Worm (Caenorhabditis elegans): ENCODE results near the gene R09E10.13.
"Not testable (repeated sequence)": the region's sequence is repeated elsewhere in the genome, so short reads cannot be mapped to it uniquely, and the experiment has no call there.

The R09E10.13 gene

ce11 chrIV:10322650-10323049 lies 27.7 kb upstream of the R09E10.13 start, which contains the start of gene R09E10.1:
TSS of gene R09E10.1 (minus strand) at chrIV:10322750.
- not testable (repeated sequence) for TF ChIP-seq mcd-1 (GFP tag; IDR thresholded peaks at IDR 0.05); dox-1 (GFP tag; IDR thresholded peaks at IDR 0.05); F57A8.1 (GFP tag; optimal IDR thresholded peaks at IDR 0.05)

ce11 chrIV:10318199-10318598 lies 23.3 kb upstream of the R09E10.13 start, which contains the start of gene R09E10.2:
TSS of gene R09E10.2 (minus strand) at chrIV:10318299.
- TF ChIP-seq F33H1.4 (GFP tag; IDR thresholded peaks at IDR 0.05) (no peak), ztf-28 (GFP tag; IDR thresholded peaks at IDR 0.05) (no peak), attf-6 (GFP tag; IDR thresholded peaks at IDR 0.05) (no peak), hmg-20 (GFP tag; IDR thresholded peaks at IDR 0.05) (no peak), snpc-3.4 (tag; optimal IDR thresholded peaks at IDR 0.05) (no peak), ZK185.1 (tag; optimal IDR thresholded peaks at IDR 0.05; ENCODE audit: poor library complexity, severe bottlenecking) (no peak), nhr-120 (GFP tag; IDR thresholded peaks at IDR 0.05) (no peak), K12H6.12 (tag; optimal IDR thresholded peaks at IDR 0.05) (no peak), ceh-91 (GFP tag; IDR thresholded peaks at IDR 0.05) (no peak), atf-7 (tag; optimal IDR thresholded peaks at IDR 0.05) (no peak), unc-130 (GFP tag; optimal IDR thresholded peaks at IDR 0.05) (no peak)

- no peak for TF ChIP-seq nhr-120 (GFP tag; IDR thresholded peaks at IDR 0.05)
- no peak for TF ChIP-seq nhr-80 (tag; optimal IDR thresholded peaks at IDR 0.05)
- no peak for TF ChIP-seq him-1 (tag; optimal IDR thresholded peaks at IDR 0.05)
These were observed 18.6 kb upstream of the R09E10.13 start, which contains the start of gene acs-18 for ce11 chrIV:10313565-10313964. TSS of gene acs-18 (minus strand) at chrIV:10313665.

- TF ChIP-seq gei-17 (GFP tag; optimal IDR thresholded peaks at IDR 0.05), result no peak
- TF ChIP-seq lag-1 (GFP tag; IDR thresholded peaks at IDR 0.05), result no peak
- no peak; the same call in 1 of the 2 replicates for TF ChIP-seq madf-6 (GFP tag; IDR thresholded peaks at IDR 0.05)
- no peak for TF ChIP-seq cebp-2 (GFP tag; IDR thresholded peaks at IDR 0.05)
- TF ChIP-seq bed-1 (GFP tag; IDR thresholded peaks at IDR 0.05), result no peak
- peak; percentile 35 for TF ChIP-seq mxl-1 (tag; optimal IDR thresholded peaks at IDR 0.05)
- no peak for TF ChIP-seq xnd-1 (tag; optimal IDR thresholded peaks at IDR 0.05)
- no peak for TF ChIP-seq snpc-3.4 (tag; optimal IDR thresholded peaks at IDR 0.05)
- no peak for TF ChIP-seq madf-3 (GFP tag; IDR thresholded peaks at IDR 0.05)
- TF ChIP-seq hmg-20 (GFP tag; IDR thresholded peaks at IDR 0.05), result no peak
- no peak for TF ChIP-seq athp-1 (tag; optimal IDR thresholded peaks at IDR 0.05)
- no peak for TF ChIP-seq ztf-28 (GFP tag; IDR thresholded peaks at IDR 0.05)
- TF ChIP-seq Y53G8AR.9 (GFP tag; conservative IDR thresholded peaks at IDR 0.05), result no peak
- no peak for TF ChIP-seq let-526 (GFP tag; IDR thresholded peaks at IDR 0.05)
- TF ChIP-seq attf-3 (GFP tag; conservative IDR thresholded peaks at IDR 0.05), result no peak
- TF ChIP-seq F37B4.10 (GFP tag; IDR thresholded peaks at IDR 0.05), result no peak
- TF ChIP-seq T26A5.8 (tag; optimal IDR thresholded peaks at IDR 0.05), result no peak
- TF ChIP-seq sea-2 (GFP tag; IDR thresholded peaks at IDR 0.05), result no peak
- TF ChIP-seq nhr-179 (tag; optimal IDR thresholded peaks at IDR 0.05), result no peak
- TF ChIP-seq Y79H2A.3 (GFP tag; conservative IDR thresholded peaks at IDR 0.05), result no peak
- TF ChIP-seq F57C9.4 (tag; optimal IDR thresholded peaks at IDR 0.05), result no peak
- TF ChIP-seq ceh-58 (GFP tag; IDR thresholded peaks at IDR 0.05), result no peak
- TF ChIP-seq nhr-80 (tag; optimal IDR thresholded peaks at IDR 0.05), result no peak
- TF ChIP-seq rcor-1 (GFP tag; IDR thresholded peaks at IDR 0.05), result no peak
- no peak for TF ChIP-seq snpc-1.3 (tag; optimal IDR thresholded peaks at IDR 0.05; ENCODE audit: insufficient read depth)
- no peak for TF ChIP-seq attf-5 (GFP tag; optimal IDR thresholded peaks at IDR 0.05)
- TF ChIP-seq pbrm-1 (GFP tag; IDR thresholded peaks at IDR 0.05), result peak; percentile 51; the same call in 1 of the 2 replicates
- no peak for TF ChIP-seq F39B2.1 (GFP tag; IDR thresholded peaks at IDR 0.05)
- no peak for TF ChIP-seq nfya-2 (GFP tag; IDR thresholded peaks at IDR 0.05)
- TF ChIP-seq lin-26 (GFP tag; IDR thresholded peaks at IDR 0.05), result peak; percentile 71; the same call in 1 of the 2 replicates
- peak; percentile 58 for TF ChIP-seq ZK185.1 (tag; optimal IDR thresholded peaks at IDR 0.05; ENCODE audit: poor library complexity, severe bottlenecking)
- no peak for TF ChIP-seq aptf-3 (GFP tag; IDR thresholded peaks at IDR 0.05)
- TF ChIP-seq somi-1 (GFP tag; optimal IDR thresholded peaks at IDR 0.05), result no peak
- no peak for TF ChIP-seq atf-7 (tag; optimal IDR thresholded peaks at IDR 0.05)
These were observed 16.2 kb upstream of the R09E10.13 start for ce11 chrIV:10311115-10311514.
